Worm (Caenorhabditis elegans) whole organism, L3 larva: ENCODE results near the gene gur-4.

Experiments
- aly-2 ChIP-seq: fragments of 150-350 bp; optimal IDR thresholded peaks from 2 replicates; lab custom pipeline; 2014; ENCODE audit warnings: missing biosample characterization, missing genetic modification characterization
- egl-27 ChIP-seq: sonication (generic microtip); optimal IDR thresholded peaks from 4 replicates; lab custom pipeline; 2017; ENCODE audit warnings: missing biosample characterization, missing genetic modification reagents, missing genetic modification characterization
- fkh-10 ChIP-seq: sonication (generic microtip); optimal IDR thresholded peaks from 2 replicates; lab custom pipeline; 2017; ENCODE audit warnings: missing biosample characterization, missing genetic modification reagents, missing genetic modification characterization
- fos-1 ChIP-seq: fragments of 150-350 bp; optimal IDR thresholded peaks from 2 replicates; lab custom pipeline; 2014; ENCODE audit warnings: missing biosample characterization, missing genetic modification characterization
- jun-1 ChIP-seq: fragments of 150-350 bp; optimal IDR thresholded peaks from 2 replicates; lab custom pipeline; 2014; ENCODE audit warnings: missing biosample characterization, missing genetic modification reagents, missing genetic modification characterization
- lin-39 ChIP-seq: fragments of 150-350 bp; optimal IDR thresholded peaks from 2 replicates; lab custom pipeline; 2018; ENCODE audit warnings: missing biosample characterization, missing genetic modification reagents, missing genetic modification characterization
- nhr-11 ChIP-seq: fragments of 150-350 bp; optimal IDR thresholded peaks from 2 replicates; lab custom pipeline; 2014; ENCODE audit warnings: missing biosample characterization, missing genetic modification characterization
- nhr-43 ChIP-seq: sonication (generic microtip); optimal IDR thresholded peaks from 2 replicates; lab custom pipeline; 2016; ENCODE audit warnings: mild to moderate bottlenecking, missing genetic modification characterization, missing compliant biosample characterization; ENCODE audit not compliant: poor library complexity, severe bottlenecking
- pqm-1 ChIP-seq: fragments of 150-350 bp; optimal IDR thresholded peaks from 2 replicates; lab custom pipeline; 2017; ENCODE audit warnings: missing biosample characterization, missing genetic modification characterization, inconsistent platforms
- snpc-4 ChIP-seq: fragments of 150-350 bp; optimal IDR thresholded peaks from 2 replicates; lab custom pipeline; 2014; ENCODE audit warnings: missing biosample characterization, missing genetic modification characterization
- unc-39 ChIP-seq: sonication (generic microtip); optimal IDR thresholded peaks from 4 replicates; lab custom pipeline; 2017; ENCODE audit warnings: missing biosample characterization, missing genetic modification characterization
- unc-62 ChIP-seq: fragments of 150-350 bp; sonication (generic microtip); optimal IDR thresholded peaks from 4 replicates; lab custom pipeline; 2014; ENCODE audit warnings: missing biosample characterization, missing genetic modification reagents, missing genetic modification characterization
- ztf-11 ChIP-seq: fragments of 150-350 bp; optimal IDR thresholded peaks from 2 replicates; lab custom pipeline; 2014; ENCODE audit warnings: missing biosample characterization, missing genetic modification characterization
- ztf-4 ChIP-seq: fragments of 150-350 bp; optimal IDR thresholded peaks from 2 replicates; lab custom pipeline; 2014; ENCODE audit warnings: missing biosample characterization, missing genetic modification characterization

DNA sequence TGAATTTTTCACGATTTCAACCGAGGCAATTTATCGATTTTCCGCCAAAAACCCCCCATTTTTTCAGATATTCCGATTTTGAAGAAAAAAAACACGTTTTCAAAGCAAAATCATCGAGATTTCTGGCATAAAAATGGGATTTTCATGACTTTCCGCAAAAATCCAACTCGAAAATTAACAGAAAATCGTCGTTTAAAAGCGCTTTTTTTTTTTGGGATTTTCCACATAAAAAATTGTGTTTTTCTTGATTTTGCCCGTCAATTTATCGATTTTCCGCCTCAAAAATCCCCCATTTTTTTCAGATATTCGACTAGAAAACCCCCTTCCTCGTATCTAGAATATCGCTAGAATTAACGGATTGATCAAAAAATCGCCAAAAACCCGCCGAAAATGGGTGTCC lies 36.0 kb upstream of the gur-4 start, which contains the start of gene xrn-1:
- TF ChIP-seq lin-39 (tag; lab: Kevin White, UChicago) (no peak), egl-27 (no peak), nhr-43 (tag; lab: Kevin White, UChicago) (no peak), fos-1 (tag; lab: Kevin White, UChicago) (no peak), ztf-4 (tag; lab: Kevin White, UChicago) (no peak), unc-62 (GFP tag; lab: Kevin White, UChicago) (no peak), aly-2 (tag; lab: Kevin White, UChicago) (no peak), unc-39 (tag; lab: Kevin White, UChicago) (no peak), pqm-1 (no peak), fkh-10 (GFP tag; lab: Kevin White, UChicago) (no peak), jun-1 (no peak), ztf-11 (tag; lab: Kevin White, UChicago) (no peak), nhr-11 (tag; lab: Kevin White, UChicago) (no peak), snpc-4 (tag; lab: Kevin White, UChicago) (no peak)
